Fruit fly (Drosophila melanogaster) whole organism, prepupa: ENCODE measurements around the gene CG9609.

Source experiments
- Blimp-1 ChIP-seq: fragments of 200-800 bp; sonication (Bioruptor generic); optimal IDR thresholded peaks from 3 replicates; lab custom pipeline; 2017; ENCODE audit warnings: missing biosample characterization, missing genetic modification characterization, mild to moderate bottlenecking, moderate library complexity, missing genetic modification reagents
- CG6276 ChIP-seq: fragments of 200-800 bp; sonication (Bioruptor generic); optimal IDR thresholded peaks from 2 replicates; lab custom pipeline; 2017; ENCODE audit warnings: missing biosample characterization, mild to moderate bottlenecking, missing genetic modification characterization
- CG8119 ChIP-seq: fragments of 200-800 bp; sonication (Bioruptor generic); IDR thresholded peaks from 3 replicates; pipeline ENCODE4 v1.3.6; 2022; ENCODE audit warnings: missing biosample characterization, missing genetic modification characterization
- Gug ChIP-seq: fragments of 200-800 bp; sonication (Bioruptor generic); IDR thresholded peaks from 2 replicates; pipeline ENCODE4 v1.3.6; 2022; ENCODE audit warnings: missing biosample characterization, missing genetic modification characterization
- Lpt ChIP-seq: fragments of 200-800 bp; sonication (Bioruptor generic); optimal IDR thresholded peaks from 3 replicates; lab custom pipeline; 2016; ENCODE audit warnings: missing biosample characterization, missing genetic modification characterization
- OdsH ChIP-seq: fragments of 200-800 bp; sonication (Bioruptor generic); optimal IDR thresholded peaks from 3 replicates; lab custom pipeline; 2016; ENCODE audit warnings: missing biosample characterization, missing genetic modification characterization
- dac ChIP-seq: fragments of 200-800 bp; sonication (Bioruptor generic); optimal IDR thresholded peaks from 2 replicates; lab custom pipeline; 2017; ENCODE audit warnings: missing biosample characterization, mild to moderate bottlenecking, missing genetic modification characterization
- fkh ChIP-seq: fragments of 200-800 bp; sonication (Bioruptor generic); optimal IDR thresholded peaks from 3 replicates; lab custom pipeline; 2017; ENCODE audit warnings: missing biosample characterization, mild to moderate bottlenecking, missing genetic modification characterization, moderate library complexity

DNA sequence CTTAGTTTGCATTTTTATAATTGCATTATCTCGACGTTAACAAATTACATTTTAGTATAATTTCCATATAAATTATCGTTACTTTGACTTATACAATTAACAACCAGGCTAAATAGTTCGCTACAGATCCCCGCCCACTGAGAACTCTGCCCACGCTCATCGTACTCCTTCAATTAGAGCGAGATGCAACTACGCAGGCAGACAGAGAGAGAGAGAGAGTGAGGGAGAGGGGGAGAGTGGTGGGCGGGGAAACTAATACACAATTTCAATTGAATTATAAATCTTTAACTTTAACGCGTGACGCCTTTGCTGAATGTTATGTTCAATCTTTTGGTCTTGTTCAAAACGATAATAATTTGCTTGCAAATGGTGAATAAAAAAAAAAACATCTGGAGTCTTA lies 11.4 kb upstream of the CG9609 start:
- TF ChIP-seq OdsH (GFP tag; lab: Kevin White, UChicago) (no peak), Blimp-1 (GFP tag; lab: Kevin White, UChicago) (no peak), Lpt (GFP tag; lab: Kevin White, UChicago) (no peak), CG8119 (no peak), CG6276 (no peak), fkh (GFP tag; lab: Kevin White, UChicago) (no peak), dac (GFP tag; lab: Kevin White, UChicago) (no peak), Gug (GFP tag; lab: Robert Waterston, UW) (no peak)
